Worm (Caenorhabditis elegans) whole organism, L1 larva: ENCODE results near the gene frpr-15.
A peak's percentile ranks its signal among the peaks of the same experiment; 100 is the strongest.

Source experiments
- C16A3.4 ChIP-seq: fragments of 150-350 bp; optimal IDR thresholded peaks from 2 replicates; lab custom pipeline; 2014; ENCODE audit warnings: missing biosample characterization, missing genetic modification characterization
- C34B4.2 ChIP-seq: sonication (generic microtip); optimal IDR thresholded peaks from 2 replicates; lab custom pipeline; 2017; ENCODE audit warnings: mild to moderate bottlenecking, missing genetic modification characterization, missing compliant biosample characterization
- aha-1 ChIP-seq: fragments of 150-350 bp; optimal IDR thresholded peaks from 2 replicates; lab custom pipeline; 2014; ENCODE audit warnings: missing biosample characterization, missing genetic modification characterization
- aly-2 ChIP-seq: fragments of 150-350 bp; optimal IDR thresholded peaks from 2 replicates; lab custom pipeline; 2014; ENCODE audit warnings: missing biosample characterization, missing genetic modification characterization
- ceh-8 ChIP-seq: fragments of 200-800 bp; sonication (Bioruptor generic); optimal IDR thresholded peaks from 2 replicates; lab custom pipeline; 2018; ENCODE audit warnings: mild to moderate bottlenecking, missing genetic modification characterization, moderate library complexity, missing compliant biosample characterization
- ces-1 ChIP-seq: fragments of 150-350 bp; optimal IDR thresholded peaks from 2 replicates; lab custom pipeline; 2014; ENCODE audit warnings: missing biosample characterization, missing genetic modification reagents, missing genetic modification characterization
- dsc-1 ChIP-seq: sonication (generic microtip); optimal IDR thresholded peaks from 2 replicates; lab custom pipeline; 2016; ENCODE audit warnings: mild to moderate bottlenecking, missing genetic modification characterization, missing compliant biosample characterization
- efl-1 ChIP-seq, 4 experiments: fragments of 150-350 bp; optimal IDR thresholded peaks in 3 of 4; peaks in 1 of 4; 1 replicate in 1 of 4; 2 replicates in 3 of 4; lab custom pipeline; 2014; ENCODE audit warnings: missing biosample characterization in 2 of 4, missing genetic modification characterization in 2 of 4, missing genetic modification reagents in 2 of 4
- egl-13 ChIP-seq: sonication (generic microtip); optimal IDR thresholded peaks from 2 replicates; lab custom pipeline; 2016; ENCODE audit warnings: missing genotype, missing genetic modification reagents, missing genetic modification characterization, missing compliant biosample characterization
- egl-27 ChIP-seq, 2 experiments: fragments of 150-350 bp in 1 of 2; sonication (generic microtip); optimal IDR thresholded peaks; 3 replicates each; lab custom pipeline; 2017 to 2018; ENCODE audit warnings: missing biosample characterization in 2 of 2, missing genetic modification characterization in 2 of 2, missing genetic modification reagents in 2 of 2
- fkh-4 ChIP-seq: sonication (generic microtip); optimal IDR thresholded peaks from 2 replicates; lab custom pipeline; 2016; ENCODE audit warnings: missing compliant biosample characterization, missing genetic modification characterization, borderline replicate concordance
- fkh-8 ChIP-seq: sonication (generic microtip); optimal IDR thresholded peaks from 2 replicates; lab custom pipeline; 2016; ENCODE audit warnings: mild to moderate bottlenecking, missing genetic modification characterization, missing compliant biosample characterization
- grh-1 ChIP-seq: fragments of 200-800 bp; sonication (Bioruptor generic); IDR thresholded peaks from 2 replicates; pipeline ENCODE4 v1.3.6; 2022; ENCODE audit warnings: missing genetic modification reagents, missing genetic modification characterization, missing compliant biosample characterization
- hlh-17 ChIP-seq: fragments of 200-800 bp; sonication (Bioruptor generic); optimal IDR thresholded peaks from 2 replicates; lab custom pipeline; 2018; ENCODE audit warnings: missing genetic modification characterization, mild to moderate bottlenecking, missing compliant biosample characterization, moderate library complexity, borderline replicate concordance
- hlh-4 ChIP-seq: sonication (generic microtip); optimal IDR thresholded peaks from 2 replicates; lab custom pipeline; 2016; ENCODE audit warnings: mild to moderate bottlenecking, missing genetic modification characterization, missing compliant biosample characterization
- hpl-2 ChIP-seq: fragments of 150-350 bp; optimal IDR thresholded peaks from 2 replicates; lab custom pipeline; 2014; ENCODE audit warnings: missing biosample characterization, missing genetic modification reagents, missing genetic modification characterization
- isw-1 ChIP-seq: fragments of 200-800 bp; sonication (Bioruptor generic); IDR thresholded peaks from 2 replicates; pipeline ENCODE4 v1.3.6; 2022; ENCODE audit warnings: missing genetic modification characterization, missing compliant biosample characterization
- lin-14 ChIP-seq: fragments of 200-800 bp; sonication (Bioruptor generic); optimal IDR thresholded peaks from 2 replicates; lab custom pipeline; 2018; ENCODE audit warnings: mild to moderate bottlenecking, missing genetic modification characterization, moderate library complexity, missing compliant biosample characterization
- lir-3 ChIP-seq: sonication (generic microtip); optimal IDR thresholded peaks from 2 replicates; lab custom pipeline; 2016; ENCODE audit warnings: mild to moderate bottlenecking, missing genetic modification characterization, moderate library complexity, missing compliant biosample characterization; ENCODE audit not compliant: poor library complexity
- lsy-2 ChIP-seq, 2 experiments: fragments of 150-350 bp; optimal IDR thresholded peaks; 2 replicates each; lab custom pipeline; 2014; ENCODE audit warnings: missing biosample characterization in 2 of 2, missing genetic modification characterization in 2 of 2
- mef-2 ChIP-seq: fragments of 150-350 bp; optimal IDR thresholded peaks from 2 replicates; lab custom pipeline; 2014; ENCODE audit warnings: missing biosample characterization, missing genetic modification characterization
- nhr-28 ChIP-seq: fragments of 150-350 bp; optimal IDR thresholded peaks from 2 replicates; lab custom pipeline; 2014; ENCODE audit warnings: missing biosample characterization, missing genetic modification characterization
- nhr-77 ChIP-seq: fragments of 150-350 bp; optimal IDR thresholded peaks from 2 replicates; lab custom pipeline; 2014; ENCODE audit warnings: missing biosample characterization, missing genetic modification characterization
- pag-3 ChIP-seq: sonication (generic microtip); optimal IDR thresholded peaks from 2 replicates; lab custom pipeline; 2017; ENCODE audit warnings: missing genetic modification characterization, mild to moderate bottlenecking, missing compliant biosample characterization, antibody characterized with exemption, borderline replicate concordance; ENCODE audit not compliant: insufficient read depth
- pax-3 ChIP-seq: fragments of 200-800 bp; sonication (Bioruptor generic); optimal IDR thresholded peaks from 2 replicates; lab custom pipeline; 2018; ENCODE audit warnings: mild to moderate bottlenecking, missing genetic modification characterization, moderate library complexity, missing compliant biosample characterization
- pqm-1 ChIP-seq: sonication (generic microtip); optimal IDR thresholded peaks from 3 replicates; lab custom pipeline; 2017; ENCODE audit warnings: missing biosample characterization, missing genetic modification characterization
- snpc-4 ChIP-seq: fragments of 150-350 bp; optimal IDR thresholded peaks from 2 replicates; lab custom pipeline; 2014; ENCODE audit warnings: missing biosample characterization, missing genetic modification characterization
- sup-37 ChIP-seq: fragments of 200-800 bp; sonication (Bioruptor generic); optimal IDR thresholded peaks from 2 replicates; lab custom pipeline; 2018; ENCODE audit warnings: mild to moderate bottlenecking, missing genetic modification characterization, missing compliant biosample characterization
- unc-130 ChIP-seq: fragments of 150-350 bp; optimal IDR thresholded peaks from 2 replicates; lab custom pipeline; 2017; ENCODE audit warnings: missing biosample characterization, missing genetic modification characterization, inconsistent platforms
- unc-30 ChIP-seq: sonication (generic microtip); optimal IDR thresholded peaks from 2 replicates; lab custom pipeline; 2017; ENCODE audit warnings: missing biosample characterization, missing genetic modification characterization
- unc-98 ChIP-seq: fragments of 200-800 bp; sonication (Bioruptor generic); IDR thresholded peaks from 2 replicates; pipeline ENCODE4 v1.3.6; 2022; ENCODE audit warnings: missing genetic modification characterization, missing compliant biosample characterization
- xbp-1 ChIP-seq: sonication (generic microtip); optimal IDR thresholded peaks from 2 replicates; lab custom pipeline; 2016; ENCODE audit warnings: missing genetic modification characterization, missing compliant biosample characterization
- zag-1 ChIP-seq: fragments of 150-350 bp; optimal IDR thresholded peaks from 2 replicates; lab custom pipeline; 2014; ENCODE audit warnings: missing biosample characterization, missing genetic modification characterization
- ztf-11 ChIP-seq, 2 experiments: sonication (generic microtip); optimal IDR thresholded peaks; 2 replicates each; lab custom pipeline; 2016 to 2017; ENCODE audit warnings: missing genetic modification characterization in 2 of 2, missing biosample characterization in 1 of 2, missing compliant biosample characterization in 1 of 2

frpr-15 gene

DNA sequence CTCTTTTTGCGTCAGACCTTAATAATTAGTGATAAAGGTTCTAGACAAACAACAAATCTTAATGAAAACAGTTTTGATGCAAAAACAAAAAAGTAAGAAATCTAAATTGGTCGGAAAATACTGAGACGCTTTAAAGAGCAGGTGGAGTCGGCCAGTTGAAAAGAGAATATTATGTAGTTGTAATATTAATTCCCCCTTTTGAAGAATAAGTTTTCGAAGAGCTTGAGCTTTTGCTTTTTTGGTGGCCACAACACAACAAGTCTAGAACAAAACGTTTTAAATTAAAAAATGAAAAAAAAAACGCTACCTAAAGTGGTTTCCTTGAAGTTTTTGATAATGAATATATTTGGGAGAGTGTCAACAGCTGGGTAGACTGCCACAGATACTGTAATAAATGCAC is 36.5 kb downstream of the frpr-15 start, which contains the start of gene str-178:
str-178 (minus strand) TSS at position 101 of the 400 bp plus-strand sequence.
- TF ChIP-seq snpc-4 (tag; lab: Kevin White, UChicago) (no peak), egl-27 (tag; optimal IDR thresholded peaks at IDR 0.05; lab: Kevin White, UChicago) (no peak), ceh-8 (GFP tag; lab: Kevin White, UChicago) (no peak), C34B4.2 (tag; lab: Kevin White, UChicago) (no peak), fkh-4 (tag; lab: Kevin White, UChicago) (no peak), pax-3 (tag; lab: Kevin White, UChicago) (no peak), aly-2 (tag; lab: Kevin White, UChicago) (no peak), aha-1 (tag; lab: Kevin White, UChicago) (no peak), isw-1 (GFP tag; lab: Robert Waterston, UW) (no peak), xbp-1 (tag; lab: Kevin White, UChicago) (no peak), unc-30 (tag; lab: Kevin White, UChicago) (no peak), unc-130 (tag; lab: Kevin White, UChicago) (no peak), lsy-2 (tag; optimal IDR thresholded peaks at IDR 0.05; lab: Kevin White, UChicago) (no peak), nhr-28 (tag; lab: Kevin White, UChicago) (no peak)

DNA sequence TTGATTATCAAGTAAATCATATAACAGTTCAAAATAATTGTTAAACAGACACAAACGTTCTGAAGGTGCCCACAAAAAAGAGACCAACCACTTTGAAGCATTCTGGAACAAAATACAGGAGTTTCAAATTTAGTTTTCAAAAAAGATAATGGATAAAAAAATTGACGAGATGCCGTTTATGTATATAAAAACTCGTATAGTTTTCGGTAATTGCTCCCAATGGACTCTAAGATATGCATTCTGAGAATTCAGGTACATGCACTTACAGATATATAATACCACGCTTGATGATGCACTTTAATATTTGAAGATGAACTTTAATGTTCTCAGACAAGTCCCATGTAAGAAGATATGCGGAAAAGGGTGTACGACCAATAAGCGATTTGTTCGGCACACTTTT is 38.7 kb downstream of the frpr-15 start, which contains the start of gene str-181:
str-181 (minus strand) TSS at position 101 of the 400 bp plus-strand sequence.
- TF ChIP-seq egl-13 (tag; lab: Kevin White, UChicago), result no peak
- no peak for TF ChIP-seq pag-3
- no peak for TF ChIP-seq isw-1 (GFP tag; lab: Robert Waterston, UW)
- TF ChIP-seq ztf-11 (tag; optimal IDR thresholded peaks at IDR 0.05; lab: Kevin White, UChicago), result no peak
- TF ChIP-seq fkh-4 (tag; lab: Kevin White, UChicago), result no peak
- TF ChIP-seq unc-30 (tag; lab: Kevin White, UChicago), result no peak
- TF ChIP-seq dsc-1 (tag; lab: Kevin White, UChicago), result no peak
- TF ChIP-seq mef-2, result no peak
- TF ChIP-seq fkh-8 (tag; lab: Kevin White, UChicago), result no peak
- TF ChIP-seq, all 84 proteins: peak for 0

DNA sequence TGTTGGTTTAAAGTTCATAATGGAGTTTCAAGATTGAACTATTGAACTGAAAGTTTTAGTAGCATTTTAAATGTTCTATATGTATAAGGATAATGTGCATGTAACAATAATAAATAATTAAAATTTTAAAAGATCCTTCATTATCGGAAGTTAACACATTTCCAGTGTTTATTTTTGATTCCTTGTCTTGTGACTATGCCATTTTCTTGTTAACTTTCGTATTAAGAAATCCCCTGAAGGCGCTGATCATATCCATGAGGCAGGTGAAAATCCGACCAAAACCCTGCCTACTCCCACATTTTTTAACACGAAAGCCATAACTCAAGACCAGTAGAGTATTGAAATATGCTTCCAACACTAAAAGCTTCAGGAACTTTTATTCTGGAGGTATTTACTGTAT is 39.8 kb downstream of the frpr-15 start, which contains the start of gene R11D1.7:
R11D1.7 (plus strand) TSS at position 301 of the 400 bp plus-strand sequence.
- peak; percentile 68 for TF ChIP-seq hlh-4 (tag; lab: Kevin White, UChicago)
- TF ChIP-seq nhr-77 (tag; lab: Kevin White, UChicago), result no peak
- TF ChIP-seq, all 84 proteins: peak for 1

DNA sequence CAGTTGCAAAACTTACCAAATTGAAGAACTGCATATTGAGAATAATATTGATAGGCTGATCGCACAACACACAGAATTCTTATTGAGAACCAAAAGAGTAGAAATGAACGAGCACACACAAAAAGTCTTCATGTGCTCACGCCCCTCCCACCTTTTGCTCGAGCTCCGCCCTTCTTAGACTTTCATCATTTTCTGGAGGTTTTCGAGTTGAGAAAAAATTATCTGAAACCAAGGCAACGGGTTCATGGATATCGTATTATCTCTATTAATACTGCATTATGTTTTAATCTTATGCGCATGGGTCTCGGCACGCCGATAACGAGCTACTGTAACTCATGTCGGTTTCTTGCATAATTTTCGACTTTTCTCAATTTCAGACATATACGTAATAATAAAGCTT is 46.0 kb downstream of the frpr-15 start, which contains the start of gene R11D1.12:
R11D1.12 (minus strand) TSS at position 101 of the 400 bp plus-strand sequence.
- no peak for TF ChIP-seq lin-14 (GFP tag; lab: Kevin White, UChicago)
- TF ChIP-seq sup-37 (GFP tag; lab: Kevin White, UChicago), result no peak
- TF ChIP-seq ces-1 (GFP tag; lab: Kevin White, UChicago), result no peak
- TF ChIP-seq hpl-2, result no peak
- TF ChIP-seq pqm-1 (tag; lab: Kevin White, UChicago), result no peak
- TF ChIP-seq hlh-4 (tag; lab: Kevin White, UChicago), result no peak
- TF ChIP-seq unc-98 (GFP tag; lab: Robert Waterston, UW), result no peak
- TF ChIP-seq efl-1 (optimal IDR thresholded peaks at IDR 0.05; lab: Kevin White, UChicago), result no peak
- TF ChIP-seq efl-1 (GFP tag; optimal IDR thresholded peaks at IDR 0.05 in 1 of 2; lab: Kevin White, UChicago), result no peak
- no peak for TF ChIP-seq zag-1 (tag; lab: Kevin White, UChicago)
- TF ChIP-seq fkh-4 (tag; lab: Kevin White, UChicago), result no peak
- TF ChIP-seq nhr-28 (tag; lab: Kevin White, UChicago), result no peak
- no peak for TF ChIP-seq mef-2
- no peak for TF ChIP-seq grh-1 (GFP tag; lab: Robert Waterston, UW)
- TF ChIP-seq C16A3.4 (tag; lab: Kevin White, UChicago), result no peak
- TF ChIP-seq dsc-1 (tag; lab: Kevin White, UChicago), result no peak
- TF ChIP-seq hlh-17 (GFP tag; lab: Kevin White, UChicago), result no peak
- TF ChIP-seq egl-27 (tag; optimal IDR thresholded peaks at IDR 0.05; lab: Kevin White, UChicago), result no peak
- TF ChIP-seq snpc-4 (tag; lab: Kevin White, UChicago), result no peak
- TF ChIP-seq lir-3, result no peak
